Comparison of ENCODE assay signal across 1 fruit fly cellular context in the genomic region with DNA sequence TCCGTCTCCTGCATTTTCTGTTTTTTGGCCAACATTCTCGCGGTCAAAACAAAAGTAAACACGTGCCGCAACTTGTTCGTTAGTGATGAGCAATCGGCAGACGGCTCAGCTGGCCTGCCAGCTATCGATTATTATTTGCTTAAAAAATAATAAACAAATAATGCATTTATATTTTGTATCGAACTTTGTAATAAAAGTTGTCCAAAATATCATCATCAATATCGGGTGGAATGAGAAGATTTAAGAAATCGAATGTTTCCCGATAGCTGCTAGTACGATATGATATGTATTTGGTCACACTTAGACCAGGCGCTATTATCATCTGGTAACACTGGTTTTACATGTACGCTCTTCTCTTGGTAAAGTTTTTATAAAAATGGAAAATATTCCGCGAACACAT.
TF ChIP-seq lines count a peak whose summit lies in the region.

A gene (minus strand): TSS at position 92 of the 400 bp plus-strand sequence.
A gene (plus strand): TSS at position 311 of the 400 bp plus-strand sequence.

TF ChIP-seq in whole organism, embryonic, 481 proteins besides CTCF, POLR2A, EP300 and RAD21 (continued from another document and continues in another):
- no peak for TF ChIP-seq Blimp-1 (GFP tag; optimal IDR thresholded peaks at IDR 0.05; lab: Kevin White, UChicago)
- TF ChIP-seq ttk (GFP tag; IDR thresholded peaks at IDR 0.05; lab: Robert Waterston, UW): no peak
- TF ChIP-seq slbo (GFP tag; IDR thresholded peaks at IDR 0.05; lab: Robert Waterston, UW): peak; percentile 76
- TF ChIP-seq Antp (GFP tag; optimal IDR thresholded peaks at IDR 0.05; lab: Kevin White, UChicago): no peak
- TF ChIP-seq scrt (GFP tag; optimal IDR thresholded peaks at IDR 0.05; lab: Kevin White, UChicago): no peak
- TF ChIP-seq CHES-1-like (GFP tag; optimal IDR thresholded peaks at IDR 0.05; lab: Kevin White, UChicago): peak; percentile 80
- TF ChIP-seq CG14667 (GFP tag; IDR thresholded peaks at IDR 0.05; lab: Robert Waterston, UW): no peak
- TF ChIP-seq tll (GFP tag; optimal IDR thresholded peaks at IDR 0.05; lab: Kevin White, UChicago): no peak
- peak; percentile 74 for TF ChIP-seq CG34376 (GFP tag; optimal IDR thresholded peaks at IDR 0.05; lab: Kevin White, UChicago)
- peak; percentile 67 for TF ChIP-seq CG34422 (GFP tag; IDR thresholded peaks at IDR 0.05; lab: Robert Waterston, UW)
- TF ChIP-seq toy (GFP tag; IDR thresholded peaks at IDR 0.05; lab: Robert Waterston, UW): no peak
- peak; percentile 57 for TF ChIP-seq E2f2 (GFP tag; IDR thresholded peaks at IDR 0.05; lab: Robert Waterston, UW)
- TF ChIP-seq MESR4 (GFP tag; optimal IDR thresholded peaks at IDR 0.05; lab: Kevin White, UChicago): peak; percentile 58
- TF ChIP-seq pnt (GFP tag; optimal IDR thresholded peaks at IDR 0.05; lab: Kevin White, UChicago): peak; percentile 13
- TF ChIP-seq esg (GFP tag; conservative IDR thresholded peaks at IDR 0.05; lab: Robert Waterston, UW): 0 out of 2 replicates have a peak, but pooled peaks have one; percentile 4
- peak; percentile 93 for TF ChIP-seq CG14860 (GFP tag; IDR thresholded peaks at IDR 0.05; lab: Robert Waterston, UW; ENCODE audit: partially characterized antibody)
- TF ChIP-seq CG9817 (tag; optimal IDR thresholded peaks at IDR 0.05; lab: Kevin White, UChicago): peak; percentile 76
- TF ChIP-seq CG7271 (tag; optimal IDR thresholded peaks at IDR 0.05; lab: Kevin White, UChicago): peak; percentile 7
- peak; percentile 93 for TF ChIP-seq CG2129 (GFP tag; IDR thresholded peaks at IDR 0.05; lab: Robert Waterston, UW; ENCODE audit: partially characterized antibody)
- TF ChIP-seq Bgb (GFP tag; IDR thresholded peaks at IDR 0.05; lab: Robert Waterston, UW; ENCODE audit: partially characterized antibody): peak; percentile 89
- no peak for TF ChIP-seq CG15601 (tag; optimal IDR thresholded peaks at IDR 0.05; lab: Kevin White, UChicago)
- TF ChIP-seq CG6813 (GFP tag; optimal IDR thresholded peaks at IDR 0.05; lab: Kevin White, UChicago): no peak
- TF ChIP-seq Xrp1 (GFP tag; IDR thresholded peaks at IDR 0.05; lab: Robert Waterston, UW): peak; percentile 50; the same call in 1 of the 2 replicates
- peak; percentile 68 for TF ChIP-seq twi (tag; optimal IDR thresholded peaks at IDR 0.05; lab: Kevin White, UChicago)
- no peak for TF ChIP-seq HLHmδ (GFP tag; optimal IDR thresholded peaks at IDR 0.05; lab: Kevin White, UChicago)
- TF ChIP-seq CG4328 (GFP tag; optimal IDR thresholded peaks at IDR 0.05; lab: Kevin White, UChicago): peak; percentile 52
- TF ChIP-seq sr (GFP tag; IDR thresholded peaks at IDR 0.05; lab: Robert Waterston, UW): no peak
- peak; percentile 96 for TF ChIP-seq knrl (GFP tag; IDR thresholded peaks at IDR 0.05; lab: Robert Waterston, UW; ENCODE audit: partially characterized antibody)
- peak; percentile 48; the same call in 1 of the 3 replicates for TF ChIP-seq CG7963 (GFP tag; IDR thresholded peaks at IDR 0.05; lab: Robert Waterston, UW; ENCODE audit: partially characterized antibody)
- peak; percentile 12 for TF ChIP-seq CG12942 (GFP tag; optimal IDR thresholded peaks at IDR 0.05; lab: Kevin White, UChicago)
- TF ChIP-seq Ssrp (tag; optimal IDR thresholded peaks at IDR 0.05; lab: Kevin White, UChicago): no peak
- no peak for TF ChIP-seq Dek (tag; optimal IDR thresholded peaks at IDR 0.05; lab: Kevin White, UChicago)
- peak; percentile 47 for TF ChIP-seq CG10979 (tag; optimal IDR thresholded peaks at IDR 0.05; lab: Kevin White, UChicago)
- TF ChIP-seq onecut (GFP tag; IDR thresholded peaks at IDR 0.05; lab: Robert Waterston, UW): 0 out of 2 replicates have a peak, but pooled peaks have one; percentile 16
- TF ChIP-seq insv (GFP tag; optimal IDR thresholded peaks at IDR 0.05; lab: Kevin White, UChicago): no peak
- no peak for TF ChIP-seq CG4854 (GFP tag; optimal IDR thresholded peaks at IDR 0.05; lab: Kevin White, UChicago)
- peak; percentile 8; the same call in 1 of the 2 replicates for TF ChIP-seq CG10366 (GFP tag; IDR thresholded peaks at IDR 0.05; lab: Robert Waterston, UW)
- no peak for TF ChIP-seq chm (GFP tag; IDR thresholded peaks at IDR 0.05; lab: Robert Waterston, UW)
- TF ChIP-seq CG4820 (GFP tag; optimal IDR thresholded peaks at IDR 0.05; lab: Kevin White, UChicago): no peak
- no peak for TF ChIP-seq gsb-n (tag; optimal IDR thresholded peaks at IDR 0.05; lab: Kevin White, UChicago)
- TF ChIP-seq CG2712 (tag; optimal IDR thresholded peaks at IDR 0.05; lab: Kevin White, UChicago): peak; percentile 76
- peak; percentile 54 for TF ChIP-seq CG4424 (GFP tag; optimal IDR thresholded peaks at IDR 0.05; lab: Kevin White, UChicago)
- TF ChIP-seq lbe (GFP tag; optimal IDR thresholded peaks at IDR 0.05; lab: Kevin White, UChicago): no peak
- no peak for TF ChIP-seq org-1 (GFP tag; optimal IDR thresholded peaks at IDR 0.05; lab: Kevin White, UChicago)
- peak; percentile 80 for TF ChIP-seq nerfin-2 (GFP tag; IDR thresholded peaks at IDR 0.05; lab: Robert Waterston, UW; ENCODE audit: partially characterized antibody)
- peak; percentile 74 for TF ChIP-seq Nf-YC (tag; optimal IDR thresholded peaks at IDR 0.05; lab: Kevin White, UChicago)
- TF ChIP-seq CoRest (tag; optimal IDR thresholded peaks at IDR 0.05; lab: Kevin White, UChicago): peak; percentile 60
- peak; percentile 45 for TF ChIP-seq CG10543 (GFP tag; optimal IDR thresholded peaks at IDR 0.05; lab: Kevin White, UChicago)
- TF ChIP-seq CG18011 (GFP tag; optimal IDR thresholded peaks at IDR 0.05; lab: Kevin White, UChicago): peak; percentile 53
- no peak for TF ChIP-seq pros (GFP tag; optimal IDR thresholded peaks at IDR 0.05; lab: Kevin White, UChicago)
- TF ChIP-seq ind (GFP tag; optimal IDR thresholded peaks at IDR 0.05; lab: Kevin White, UChicago): no peak
- TF ChIP-seq CG7372 (GFP tag; IDR thresholded peaks at IDR 0.05; lab: Robert Waterston, UW): 0 out of 2 replicates have a peak, but pooled peaks have one; percentile 44
- no peak for TF ChIP-seq kay (GFP tag; optimal IDR thresholded peaks at IDR 0.05; lab: Kevin White, UChicago)
- peak; percentile 63 for TF ChIP-seq CG17361 (GFP tag; IDR thresholded peaks at IDR 0.05; lab: Robert Waterston, UW)
- TF ChIP-seq B-H2 (GFP tag; optimal IDR thresholded peaks at IDR 0.05; lab: Kevin White, UChicago): no peak
- TF ChIP-seq Dip3 (GFP tag; optimal IDR thresholded peaks at IDR 0.05; lab: Kevin White, UChicago): peak; percentile 38
- peak; percentile 67 for TF ChIP-seq vfl (GFP tag; optimal IDR thresholded peaks at IDR 0.05; lab: Kevin White, UChicago)
- no peak for TF ChIP-seq D (optimal IDR thresholded peaks at IDR 0.05; lab: Kevin White, UChicago)
- TF ChIP-seq D (GFP tag; optimal IDR thresholded peaks at IDR 0.05; lab: Kevin White, UChicago): no peak
- TF ChIP-seq CG7786 (GFP tag; optimal IDR thresholded peaks at IDR 0.05; lab: Kevin White, UChicago): peak; percentile 36
- peak; percentile 77 for TF ChIP-seq CG12391 (tag; optimal IDR thresholded peaks at IDR 0.05; lab: Kevin White, UChicago)
- TF ChIP-seq CG31441 (GFP tag; IDR thresholded peaks at IDR 0.05; lab: Robert Waterston, UW): no peak
- no peak for TF ChIP-seq salm (tag; optimal IDR thresholded peaks at IDR 0.05; lab: Kevin White, UChicago)
- TF ChIP-seq her (GFP tag; optimal IDR thresholded peaks at IDR 0.05; lab: Kevin White, UChicago): no peak
- TF ChIP-seq ftz-f1 (GFP tag; optimal IDR thresholded peaks at IDR 0.05; lab: Kevin White, UChicago): peak; percentile 20
- no peak for TF ChIP-seq Asciz (GFP tag; optimal IDR thresholded peaks at IDR 0.05; lab: Kevin White, UChicago)
- no peak for TF ChIP-seq CG7556 (GFP tag; optimal IDR thresholded peaks at IDR 0.05; lab: Kevin White, UChicago)
- TF ChIP-seq CG6254 (GFP tag; optimal IDR thresholded peaks at IDR 0.05; lab: Kevin White, UChicago): no peak
- peak; percentile 51 for TF ChIP-seq CG30020 (tag; optimal IDR thresholded peaks at IDR 0.05; lab: Kevin White, UChicago)
- TF ChIP-seq CG9215 (GFP tag; IDR thresholded peaks at IDR 0.05; lab: Robert Waterston, UW): peak; percentile 65
- TF ChIP-seq vvl (GFP tag; IDR thresholded peaks at IDR 0.05; lab: Robert Waterston, UW): no peak
- TF ChIP-seq gfzf (GFP tag; optimal IDR thresholded peaks at IDR 0.05; lab: Kevin White, UChicago): peak; percentile 74
- TF ChIP-seq tin (GFP tag; optimal IDR thresholded peaks at IDR 0.05; lab: Kevin White, UChicago): peak; percentile 41
- peak; percentile 80 for TF ChIP-seq sens (GFP tag; lab: Kevin White, UChicago)
- peak; percentile 68 for TF ChIP-seq CG32532 (GFP tag; IDR thresholded peaks at IDR 0.05; lab: Robert Waterston, UW)
- peak; percentile 71 for TF ChIP-seq nmo (GFP tag; optimal IDR thresholded peaks at IDR 0.05; lab: Kevin White, UChicago)
- TF ChIP-seq btn (GFP tag; optimal IDR thresholded peaks at IDR 0.05; lab: Kevin White, UChicago): no peak
- peak; percentile 31; the same call in 1 of the 2 replicates for TF ChIP-seq Atf6 (GFP tag; IDR thresholded peaks at IDR 0.05; lab: Robert Waterston, UW)
- TF ChIP-seq pzg (GFP tag; optimal IDR thresholded peaks at IDR 0.05; lab: Kevin White, UChicago): peak; percentile 92
- no peak for TF ChIP-seq wor (GFP tag; IDR thresholded peaks at IDR 0.05; lab: Robert Waterston, UW)
- TF ChIP-seq eyg (GFP tag; optimal IDR thresholded peaks at IDR 0.05; lab: Kevin White, UChicago): no peak
- TF ChIP-seq CG15011 (GFP tag; optimal IDR thresholded peaks at IDR 0.05; lab: Kevin White, UChicago): no peak
- TF ChIP-seq CG16815 (GFP tag; optimal IDR thresholded peaks at IDR 0.05; lab: Kevin White, UChicago): no peak
- no peak for TF ChIP-seq CkIIα-i1 (GFP tag; IDR thresholded peaks at IDR 0.05; lab: Robert Waterston, UW)
- TF ChIP-seq NC2β (GFP tag; optimal IDR thresholded peaks at IDR 0.05; lab: Kevin White, UChicago): peak; percentile 59
- TF ChIP-seq Oaz (GFP tag; IDR thresholded peaks at IDR 0.05; lab: Robert Waterston, UW): no peak
- TF ChIP-seq CG15073 (GFP tag; optimal IDR thresholded peaks at IDR 0.05; lab: Kevin White, UChicago): no peak
- no peak for TF ChIP-seq CG3726 (GFP tag; IDR thresholded peaks at IDR 0.05; lab: Robert Waterston, UW)
- peak; percentile 16 for TF ChIP-seq repo (GFP tag; optimal IDR thresholded peaks at IDR 0.05; lab: Kevin White, UChicago)
- peak; percentile 82 for TF ChIP-seq tna (GFP tag; IDR thresholded peaks at IDR 0.05; lab: Robert Waterston, UW; ENCODE audit: partially characterized antibody)
- peak; percentile 18 for TF ChIP-seq CG9727 (GFP tag; optimal IDR thresholded peaks at IDR 0.05; lab: Kevin White, UChicago)
- TF ChIP-seq emc (GFP tag; optimal IDR thresholded peaks at IDR 0.05; lab: Kevin White, UChicago): no peak
- TF ChIP-seq CG17802 (tag; optimal IDR thresholded peaks at IDR 0.05; lab: Kevin White, UChicago): no peak
- no peak for TF ChIP-seq Drgx (GFP tag; IDR thresholded peaks at IDR 0.05; lab: Robert Waterston, UW)
- no peak for TF ChIP-seq lab (GFP tag; optimal IDR thresholded peaks at IDR 0.05; lab: Kevin White, UChicago)
- peak; percentile 9 for TF ChIP-seq Myb (GFP tag; optimal IDR thresholded peaks at IDR 0.05; lab: Kevin White, UChicago)
- peak; percentile 40 for TF ChIP-seq CG18262 (tag; optimal IDR thresholded peaks at IDR 0.05; lab: Kevin White, UChicago)
- peak; percentile 97 for TF ChIP-seq cwo (GFP tag; optimal IDR thresholded peaks at IDR 0.05; lab: Kevin White, UChicago)
- no peak for TF ChIP-seq CG10321 (GFP tag; IDR thresholded peaks at IDR 0.05; lab: Robert Waterston, UW)
- peak; percentile 54 for TF ChIP-seq hkb (optimal IDR thresholded peaks at IDR 0.05; lab: Kevin White, UChicago)
- no peak for TF ChIP-seq hkb (GFP tag; IDR thresholded peaks at IDR 0.05; lab: Robert Waterston, UW)
- peak; percentile 6 for TF ChIP-seq az2 (GFP tag; optimal IDR thresholded peaks at IDR 0.05; lab: Kevin White, UChicago)
- TF ChIP-seq CG18599 (GFP tag; optimal IDR thresholded peaks at IDR 0.05; lab: Kevin White, UChicago): peak; percentile 9
- 0 out of 2 replicates have a peak, but pooled peaks have one; percentile 20 for TF ChIP-seq sob (GFP tag; IDR thresholded peaks at IDR 0.05; lab: Robert Waterston, UW)
- peak; percentile 29; the same call in 1 of the 2 replicates for TF ChIP-seq sisA (GFP tag; IDR thresholded peaks at IDR 0.05; lab: Robert Waterston, UW)
- TF ChIP-seq CG7928 (GFP tag; optimal IDR thresholded peaks at IDR 0.05; lab: Kevin White, UChicago): peak; percentile 4
- peak; percentile 91 for TF ChIP-seq stwl (tag; optimal IDR thresholded peaks at IDR 0.05; lab: Kevin White, UChicago)
- TF ChIP-seq da (GFP tag; optimal IDR thresholded peaks at IDR 0.05; lab: Kevin White, UChicago): no peak
- peak; percentile 87 for TF ChIP-seq CG14710 (tag; optimal IDR thresholded peaks at IDR 0.05; lab: Kevin White, UChicago)
- no peak for TF ChIP-seq fd102C (GFP tag; optimal IDR thresholded peaks at IDR 0.05; lab: Kevin White, UChicago)
- TF ChIP-seq CG43689 (GFP tag; IDR thresholded peaks at IDR 0.05; lab: Robert Waterston, UW): no peak
- no peak for TF ChIP-seq Neu2 (GFP tag; optimal IDR thresholded peaks at IDR 0.05; lab: Kevin White, UChicago; ENCODE audit: borderline replicate concordance)
- TF ChIP-seq Pdp1 (GFP tag; optimal IDR thresholded peaks at IDR 0.05; lab: Kevin White, UChicago): peak in 1 of 2 experiments; percentile 48
- peak; percentile 81; the same call in 2 of the 3 replicates for TF ChIP-seq mld (GFP tag; IDR thresholded peaks at IDR 0.05; lab: Robert Waterston, UW; ENCODE audit: partially characterized antibody)
- peak; percentile 42 for TF ChIP-seq Six4 (GFP tag; optimal IDR thresholded peaks at IDR 0.05; lab: Kevin White, UChicago)
- no peak for TF ChIP-seq CG8281 (tag; optimal IDR thresholded peaks at IDR 0.05; lab: Kevin White, UChicago)
- TF ChIP-seq CG2120 (GFP tag; optimal IDR thresholded peaks at IDR 0.05; lab: Kevin White, UChicago): peak; percentile 80
- peak; percentile 67 for TF ChIP-seq Dref (GFP tag; IDR thresholded peaks at IDR 0.05; lab: Robert Waterston, UW)
- no peak for TF ChIP-seq CG6854 (GFP tag; optimal IDR thresholded peaks at IDR 0.05; lab: Kevin White, UChicago)
- no peak for TF ChIP-seq NfI (GFP tag; optimal IDR thresholded peaks at IDR 0.05; lab: Kevin White, UChicago)
- peak; percentile 81 for TF ChIP-seq MBD-R2 (GFP tag; IDR thresholded peaks at IDR 0.05; lab: Robert Waterston, UW)
- no peak for TF ChIP-seq CG4730 (GFP tag; IDR thresholded peaks at IDR 0.05; lab: Robert Waterston, UW)
- no peak for TF ChIP-seq H15 (GFP tag; IDR thresholded peaks at IDR 0.05; lab: Robert Waterston, UW)
- no peak for TF ChIP-seq sqz (GFP tag; optimal IDR thresholded peaks at IDR 0.05; lab: Kevin White, UChicago)
- TF ChIP-seq CG2678 (tag; optimal IDR thresholded peaks at IDR 0.05; lab: Kevin White, UChicago): no peak
- peak; percentile 72 for TF ChIP-seq CG30403 (GFP tag; optimal IDR thresholded peaks at IDR 0.05; lab: Kevin White, UChicago)
- no peak for TF ChIP-seq ase (GFP tag; IDR thresholded peaks at IDR 0.05; lab: Robert Waterston, UW)
